Worm (Caenorhabditis elegans): ENCODE measurements around the gene glb-19.

DNA sequence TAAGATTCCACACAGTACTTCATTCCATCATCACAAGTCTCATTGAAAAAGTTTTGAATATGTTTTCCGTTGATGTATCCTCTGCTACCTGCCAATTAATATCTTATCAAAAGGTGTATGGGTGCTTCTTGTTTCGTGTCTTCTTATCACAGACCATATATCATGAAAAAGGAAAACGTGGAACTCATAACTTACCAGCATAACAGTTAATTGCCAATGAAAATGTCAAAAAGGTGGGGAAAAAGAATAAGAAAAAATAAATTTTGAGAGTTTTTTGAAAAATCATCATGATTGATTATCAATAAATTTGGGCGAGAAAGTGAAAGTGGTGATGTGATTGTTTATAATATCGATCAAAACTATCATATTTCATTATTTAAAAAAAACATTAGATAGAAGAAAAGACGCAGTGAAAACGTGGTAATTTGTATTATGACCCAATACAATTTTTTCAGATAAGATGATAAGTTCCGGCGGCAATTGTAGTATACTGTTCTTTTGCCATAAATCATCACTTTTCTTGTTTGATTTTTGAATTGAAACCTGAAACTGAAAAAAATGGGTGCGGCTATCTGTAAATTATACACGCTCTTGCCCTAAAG lies 22.9 kb downstream of the glb-19 start, which contains the start of gene F56C4.4:
- no peak for TF ChIP-seq unc-62 (GFP tag; optimal IDR thresholded peaks at IDR 0.05)
- no peak for TF ChIP-seq elt-3 (tag; optimal IDR thresholded peaks at IDR 0.05)
- no peak for TF ChIP-seq elt-1 (tag; optimal IDR thresholded peaks at IDR 0.05; ENCODE audit: borderline replicate concordance, insufficient read depth)
- TF ChIP-seq lin-13 (tag; optimal IDR thresholded peaks at IDR 0.05): no peak
- no peak for TF ChIP-seq nhr-2 (tag; optimal IDR thresholded peaks at IDR 0.05)
- no peak for TF ChIP-seq ceh-83 (GFP tag; optimal IDR thresholded peaks at IDR 0.05)
- no peak for TF ChIP-seq ceh-39 (tag; optimal IDR thresholded peaks at IDR 0.05)
- TF ChIP-seq tbx-8 (GFP tag; optimal IDR thresholded peaks at IDR 0.05): no peak
- TF ChIP-seq nhr-76 (tag; optimal IDR thresholded peaks at IDR 0.05): no peak
- TF ChIP-seq drap-1 (GFP tag; optimal IDR thresholded peaks at IDR 0.05): no peak
- no peak for TF ChIP-seq lsy-2 (tag; optimal IDR thresholded peaks at IDR 0.05)
- TF ChIP-seq ces-1 (GFP tag; optimal IDR thresholded peaks at IDR 0.05): no peak
